Fruit fly (Drosophila melanogaster) whole organism, embryonic: ENCODE measurements around the gene CG4424.

Experiments
- Abd-B ChIP-seq: fragments of 200-800 bp; sonication (Bioruptor generic); optimal IDR thresholded peaks from 2 replicates; lab custom pipeline; 2018; ENCODE audit warnings: missing biosample characterization, mild to moderate bottlenecking, missing genetic modification characterization, moderate library complexity
- Ada2b ChIP-seq: fragments of 200-800 bp; sonication (Bioruptor generic); IDR thresholded peaks from 2 replicates; pipeline ENCODE4 v1.3.6; 2022; ENCODE audit warnings: missing biosample characterization, missing genetic modification characterization
- CG10321 ChIP-seq: fragments of 200-800 bp; sonication (Bioruptor generic); IDR thresholded peaks from 2 replicates; pipeline ENCODE4 v1.3.6; 2022; ENCODE audit warnings: missing biosample characterization, missing genetic modification characterization
- CG11560 ChIP-seq: fragments of 200-800 bp; sonication (Bioruptor generic); IDR thresholded peaks from 3 replicates; pipeline ENCODE4 v1.3.6; 2022; ENCODE audit warnings: missing biosample characterization, missing genetic modification characterization
- CG12391 ChIP-seq: fragments of 200-800 bp; sonication (Bioruptor generic); optimal IDR thresholded peaks from 3 replicates; lab custom pipeline; 2018; ENCODE audit warnings: missing biosample characterization, mild to moderate bottlenecking, missing genetic modification characterization, moderate library complexity
- CG12659 ChIP-seq: fragments of 200-800 bp; sonication (Bioruptor generic); optimal IDR thresholded peaks from 3 replicates; lab custom pipeline; 2017; ENCODE audit warnings: mild to moderate bottlenecking, missing biosample characterization, missing genetic modification reagents, missing genetic modification characterization
- CG13287 ChIP-seq: fragments of 200-800 bp; sonication (Bioruptor generic); IDR thresholded peaks from 2 replicates; pipeline ENCODE4 v1.3.6; 2022; ENCODE audit warnings: missing biosample characterization, missing genetic modification characterization; ENCODE audit not compliant: partially characterized antibody
- CG14667 ChIP-seq: fragments of 200-800 bp; sonication (Bioruptor generic); IDR thresholded peaks from 2 replicates; pipeline ENCODE4 v1.3.6; 2022; ENCODE audit warnings: missing biosample characterization, missing genetic modification characterization
- CG14710 ChIP-seq: fragments of 200-800 bp; sonication (Bioruptor generic); optimal IDR thresholded peaks from 3 replicates; lab custom pipeline; 2019; ENCODE audit warnings: missing biosample characterization, mild to moderate bottlenecking, missing genetic modification characterization, moderate library complexity
- CG15011 ChIP-seq: fragments of 200-800 bp; sonication (Bioruptor generic); optimal IDR thresholded peaks from 3 replicates; lab custom pipeline; 2018; ENCODE audit warnings: missing biosample characterization, mild to moderate bottlenecking, missing genetic modification characterization
- CG15269 ChIP-seq: fragments of 200-800 bp; sonication (Bioruptor generic); optimal IDR thresholded peaks from 2 replicates; lab custom pipeline; 2018; ENCODE audit warnings: missing biosample characterization, mild to moderate bottlenecking, missing genetic modification characterization, moderate library complexity
- CG1529 ChIP-seq: fragments of 200-800 bp; sonication (Bioruptor generic); optimal IDR thresholded peaks from 3 replicates; lab custom pipeline; 2018; ENCODE audit warnings: missing biosample characterization, missing genetic modification characterization
- CG17802 ChIP-seq: fragments of 200-800 bp; sonication (Bioruptor generic); optimal IDR thresholded peaks from 2 replicates; lab custom pipeline; 2018; ENCODE audit warnings: missing biosample characterization, mild to moderate bottlenecking, missing genetic modification characterization, moderate library complexity
- CG31388 ChIP-seq: fragments of 200-800 bp; sonication (Bioruptor generic); optimal IDR thresholded peaks from 2 replicates; lab custom pipeline; 2016; ENCODE audit warnings: missing biosample characterization, missing genetic modification characterization
- CG31441 ChIP-seq: fragments of 200-800 bp; sonication (Bioruptor generic); IDR thresholded peaks from 2 replicates; pipeline ENCODE4 v1.3.6; 2022; ENCODE audit warnings: missing biosample characterization, missing genetic modification characterization
- CG3163 ChIP-seq: fragments of 200-800 bp; sonication (Bioruptor generic); optimal IDR thresholded peaks from 3 replicates; lab custom pipeline; 2016; ENCODE audit warnings: missing biosample characterization, missing genetic modification characterization
- CG3407 ChIP-seq: fragments of 200-800 bp; sonication (Bioruptor generic); optimal IDR thresholded peaks from 2 replicates; lab custom pipeline; 2018; ENCODE audit warnings: missing biosample characterization, mild to moderate bottlenecking, missing genetic modification characterization
- CG5953 ChIP-seq: fragments of 200-800 bp; sonication (Bioruptor generic); IDR thresholded peaks from 2 replicates; pipeline ENCODE4 v1.3.6; 2022; ENCODE audit warnings: missing biosample characterization, missing genetic modification characterization
- CG6689 ChIP-seq: fragments of 200-800 bp; sonication (Bioruptor generic); IDR thresholded peaks from 2 replicates; pipeline ENCODE4 v1.3.6; 2022; ENCODE audit warnings: missing biosample characterization, missing genetic modification characterization
- CG7357 ChIP-seq: fragments of 200-800 bp; sonication (Bioruptor generic); IDR thresholded peaks from 3 replicates; pipeline ENCODE4 v1.3.6; 2022; ENCODE audit warnings: missing biosample characterization, missing genetic modification characterization
- CG8281 ChIP-seq: fragments of 200-800 bp; sonication (Bioruptor generic); optimal IDR thresholded peaks from 2 replicates; lab custom pipeline; 2018; ENCODE audit warnings: missing biosample characterization, mild to moderate bottlenecking, missing genetic modification characterization, moderate library complexity
- D19A ChIP-seq: fragments of 200-800 bp; optimal IDR thresholded peaks from 3 replicates; lab custom pipeline; 2019; ENCODE audit warnings: missing biosample characterization, mild to moderate bottlenecking, missing genetic modification characterization, moderate library complexity
- Deaf1 ChIP-seq: fragments of 200-800 bp; optimal IDR thresholded peaks from 3 replicates; lab custom pipeline; 2019; ENCODE audit warnings: missing biosample characterization, mild to moderate bottlenecking, missing genetic modification characterization, moderate library complexity
- Drgx ChIP-seq: fragments of 200-800 bp; sonication (Bioruptor generic); IDR thresholded peaks from 2 replicates; pipeline ENCODE4 v1.3.6; 2022; ENCODE audit warnings: missing biosample characterization, missing genetic modification characterization
- Gug ChIP-seq: fragments of 200-800 bp; sonication (Bioruptor generic); IDR thresholded peaks from 4 replicates; pipeline ENCODE4 v1.3.6; 2022; ENCODE audit warnings: missing biosample characterization, missing genetic modification characterization
- H2.0 ChIP-seq: fragments of 200-800 bp; sonication (Bioruptor generic); IDR thresholded peaks from 2 replicates; pipeline ENCODE4 v1.3.6; 2022; ENCODE audit warnings: missing biosample characterization, missing genetic modification characterization
- Hand ChIP-seq: fragments of 200-800 bp; sonication (Bioruptor generic); optimal IDR thresholded peaks from 2 replicates; lab custom pipeline; 2017; ENCODE audit warnings: mild to moderate bottlenecking, missing biosample characterization, missing genetic modification reagents, missing genetic modification characterization
- MESR4 ChIP-seq: fragments of 200-800 bp; sonication (Bioruptor generic); optimal IDR thresholded peaks from 2 replicates; lab custom pipeline; 2018; ENCODE audit warnings: missing biosample characterization, mild to moderate bottlenecking, missing genetic modification characterization, moderate library complexity
- Optix ChIP-seq: fragments of 200-800 bp; sonication (Bioruptor generic); IDR thresholded peaks from 3 replicates; pipeline ENCODE4 v1.3.6; 2022; ENCODE audit warnings: missing biosample characterization, missing genetic modification characterization
- Rfx ChIP-seq: fragments of 200-800 bp; sonication (Bioruptor generic); IDR thresholded peaks from 2 replicates; pipeline ENCODE4 v1.3.6; 2022; ENCODE audit warnings: missing biosample characterization, missing genetic modification characterization
- Sox102F ChIP-seq: fragments of 200-800 bp; sonication (Bioruptor generic); optimal IDR thresholded peaks from 2 replicates; lab custom pipeline; 2018; ENCODE audit warnings: missing biosample characterization, mild to moderate bottlenecking, missing genetic modification characterization, moderate library complexity
- Ssrp ChIP-seq: fragments of 200-800 bp; sonication (Bioruptor generic); optimal IDR thresholded peaks from 2 replicates; lab custom pipeline; 2018; ENCODE audit warnings: missing biosample characterization, mild to moderate bottlenecking, missing genetic modification characterization, moderate library complexity
- Stat92E ChIP-seq, 3 experiments: fragments of >200 bp in 2 of 3; fragments of 200-800 bp in 1 of 3; sonication (Bioruptor generic) in 1 of 3; optimal IDR thresholded peaks; 2 replicates each; lab custom pipeline; 2017 to 2019; ENCODE audit warnings: missing biosample characterization in 3 of 3, missing genetic modification characterization in 3 of 3, mild to moderate bottlenecking in 1 of 3, moderate library complexity in 1 of 3
- ara ChIP-seq: fragments of 200-800 bp; sonication (Bioruptor generic); IDR thresholded peaks from 2 replicates; pipeline ENCODE4 v1.3.6; 2022; ENCODE audit warnings: missing biosample characterization, missing genetic modification characterization
- cad ChIP-seq: fragments of >200 bp; optimal IDR thresholded peaks from 2 replicates; lab custom pipeline; 2017; ENCODE audit warnings: missing biosample characterization, missing genetic modification characterization
- cas ChIP-seq: fragments of 200-800 bp; sonication (Bioruptor generic); IDR thresholded peaks from 2 replicates; pipeline ENCODE4 v1.3.6; 2022; ENCODE audit warnings: missing biosample characterization, missing genetic modification characterization
- crol ChIP-seq: fragments of 200-800 bp; sonication (Bioruptor generic); IDR thresholded peaks from 2 replicates; pipeline ENCODE4 v1.3.6; 2022; ENCODE audit warnings: missing biosample characterization, missing genetic modification characterization
- en ChIP-seq: fragments of 200-800 bp; sonication (Bioruptor generic); optimal IDR thresholded peaks from 2 replicates; lab custom pipeline; 2016; ENCODE audit warnings: missing biosample characterization, missing genetic modification characterization
- exex ChIP-seq: fragments of 200-800 bp; sonication (Bioruptor generic); optimal IDR thresholded peaks from 4 replicates; lab custom pipeline; 2018; ENCODE audit warnings: missing biosample characterization, mild to moderate bottlenecking, missing genetic modification characterization, moderate library complexity
- hbn ChIP-seq: fragments of 200-800 bp; sonication (Bioruptor generic); IDR thresholded peaks from 2 replicates; pipeline ENCODE4 v1.3.6; 2022; ENCODE audit warnings: missing biosample characterization, missing genetic modification characterization; ENCODE audit not compliant: partially characterized antibody
- insv ChIP-seq, 2 experiments: fragments of 200-800 bp; sonication (Bioruptor generic); optimal IDR thresholded peaks; 3 replicates each; lab custom pipeline; 2016 to 2018; ENCODE audit warnings: missing biosample characterization in 2 of 2, missing genetic modification characterization in 2 of 2
- mirr ChIP-seq: fragments of 200-800 bp; sonication (Bioruptor generic); optimal IDR thresholded peaks from 3 replicates; lab custom pipeline; 2018; ENCODE audit warnings: missing biosample characterization, mild to moderate bottlenecking, missing genetic modification characterization
- nau ChIP-seq: fragments of 200-800 bp; sonication (Bioruptor generic); optimal IDR thresholded peaks from 3 replicates; lab custom pipeline; 2017; ENCODE audit warnings: missing biosample characterization, mild to moderate bottlenecking, missing genetic modification characterization, missing genetic modification reagents
- sc ChIP-seq, 3 experiments: fragments of >200 bp in 2 of 3; fragments of 200-800 bp in 1 of 3; sonication (Bioruptor generic) in 1 of 3; optimal IDR thresholded peaks; 2 replicates in 2 of 3; 3 replicates in 1 of 3; lab custom pipeline; 2017; ENCODE audit warnings: mild to moderate bottlenecking in 1 of 3, missing biosample characterization in 1 of 3, missing genetic modification characterization in 1 of 3, missing genetic modification reagents in 1 of 3
- slp2 ChIP-seq: fragments of 200-800 bp; sonication (Bioruptor generic); optimal IDR thresholded peaks from 2 replicates; lab custom pipeline; 2016; ENCODE audit warnings: missing biosample characterization, missing genetic modification characterization
- stc ChIP-seq: fragments of 200-800 bp; sonication (Bioruptor generic); IDR thresholded peaks from 2 replicates; pipeline ENCODE4 v1.3.6; 2022; ENCODE audit warnings: missing biosample characterization, missing genetic modification characterization
- tup ChIP-seq: fragments of 200-800 bp; sonication (Bioruptor generic); optimal IDR thresholded peaks from 2 replicates; lab custom pipeline; 2016; ENCODE audit warnings: missing biosample characterization, mild to moderate bottlenecking, missing genetic modification characterization, moderate library complexity
- unc-4 ChIP-seq: fragments of 200-800 bp; sonication (Bioruptor generic); IDR thresholded peaks from 2 replicates; pipeline ENCODE4 v1.3.6; 2022; ENCODE audit warnings: missing biosample characterization, missing genetic modification characterization; ENCODE audit not compliant: partially characterized antibody
- wdn ChIP-seq: fragments of 200-800 bp; sonication (Bioruptor generic); IDR thresholded peaks from 2 replicates; pipeline ENCODE4 v1.3.6; 2022; ENCODE audit warnings: missing biosample characterization, missing genetic modification characterization
- yki ChIP-seq: fragments of >200 bp; optimal IDR thresholded peaks from 3 replicates; lab custom pipeline; 2018

The CG4424 gene

DNA sequence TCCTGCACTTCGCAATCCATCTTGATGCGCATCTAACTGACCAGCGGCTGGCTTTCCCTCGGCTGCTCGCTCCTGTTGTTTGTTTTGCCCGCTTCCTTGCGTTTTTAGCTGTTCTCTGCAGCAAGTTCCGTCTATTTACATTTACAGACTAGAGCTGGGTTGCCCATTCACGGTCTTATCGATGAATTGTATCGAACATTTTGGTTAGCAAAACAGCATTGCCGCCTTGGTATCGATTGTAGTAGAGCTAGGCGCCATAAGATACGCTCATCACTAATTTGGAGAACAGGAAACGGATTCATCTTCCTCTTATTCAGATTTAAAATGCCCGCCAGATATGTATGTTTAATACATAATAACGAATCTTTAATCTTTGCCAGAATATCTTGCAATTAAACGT is 8.0 kb upstream of the CG4424 start, which contains the start of gene Regnase-1 (continued):
- TF ChIP-seq CG11560 (tag; lab: Robert Waterston, UW) (no peak), stc (GFP tag; lab: Robert Waterston, UW) (peak; percentile 93), Abd-B (peak; percentile 16), Deaf1 (tag; lab: Kevin White, UChicago) (peak; percentile 66), sc (optimal IDR thresholded peaks at IDR 0.05; lab: Kevin White, UChicago) (no peak), sc (GFP tag; optimal IDR thresholded peaks at IDR 0.05; lab: Kevin White, UChicago) (peak; percentile 89), Ssrp (peak; percentile 65), mirr (GFP tag; lab: Kevin White, UChicago) (peak; percentile 97), cas (GFP tag; lab: Robert Waterston, UW) (peak; percentile 75), CG15269 (tag; lab: Kevin White, UChicago) (peak; percentile 91), H2.0 (peak; percentile 87), CG8281 (tag; lab: Kevin White, UChicago) (peak; percentile 77), Stat92E (GFP tag; optimal IDR thresholded peaks at IDR 0.05; lab: Kevin White, UChicago) (no peak), nau (GFP tag; lab: Kevin White, UChicago) (no peak), CG31441 (GFP tag; lab: Robert Waterston, UW) (peak; percentile 94), Hand (peak; percentile 88), Sox102F (GFP tag; lab: Kevin White, UChicago) (peak; percentile 78), MESR4 (GFP tag; lab: Kevin White, UChicago) (peak; percentile 82), exex (tag; lab: Kevin White, UChicago) (peak; percentile 70), Rfx (GFP tag; lab: Robert Waterston, UW) (peak; percentile 95), ara (GFP tag; lab: Robert Waterston, UW) (peak; percentile 90), CG17802 (tag; lab: Kevin White, UChicago) (peak; percentile 66), CG12391 (tag; lab: Kevin White, UChicago) (peak; percentile 94), yki (lab: Kevin White, UChicago) (no peak), CG14667 (GFP tag; lab: Robert Waterston, UW) (peak; percentile 48; the same call in 1 of the 2 replicates), en (peak; percentile 89), insv (GFP tag; optimal IDR thresholded peaks at IDR 0.05; lab: Kevin White, UChicago) (peak in 1 of 2 experiments; percentile 81), tup (GFP tag; lab: Kevin White, UChicago) (peak; percentile 64), CG12659 (GFP tag; lab: Kevin White, UChicago) (peak; percentile 95), D19A (tag; lab: Kevin White, UChicago) (no peak), CG10321 (peak; percentile 66), unc-4 (GFP tag; lab: Robert Waterston, UW) (peak; percentile 96), Ada2b (GFP tag; lab: Robert Waterston, UW) (peak; percentile 71), CG6689 (GFP tag; lab: Robert Waterston, UW) (peak; percentile 79), CG14710 (peak; percentile 91), cad (GFP tag; lab: Kevin White, UChicago) (no peak), CG13287 (GFP tag; lab: Robert Waterston, UW) (peak; percentile 98), slp2 (GFP tag; lab: Kevin White, UChicago) (peak; percentile 87), CG31388 (GFP tag; lab: Kevin White, UChicago) (peak; percentile 49), CG5953 (GFP tag; lab: Robert Waterston, UW) (peak; percentile 85), Optix (GFP tag; lab: Robert Waterston, UW) (peak; percentile 84), wdn (GFP tag; lab: Robert Waterston, UW) (peak; percentile 85), Gug (GFP tag; lab: Robert Waterston, UW) (peak; percentile 68; the same call in 3 of the 4 replicates), CG3163 (GFP tag; lab: Kevin White, UChicago) (peak; percentile 77), CG15011 (GFP tag; lab: Kevin White, UChicago) (peak; percentile 92), Drgx (peak; percentile 66), hbn (GFP tag; lab: Robert Waterston, UW) (peak; percentile 95), CG7357 (GFP tag; lab: Robert Waterston, UW) (no peak), CG3407 (GFP tag; lab: Kevin White, UChicago) (peak; percentile 88), CG1529 (GFP tag; lab: Kevin White, UChicago) (peak; percentile 90), crol (no peak)
